Worm (Caenorhabditis elegans) whole organism, young adult: ENCODE results near the gene C53A3.1.

Experiments used
- B0261.1 ChIP-seq: sonication (generic microtip); optimal IDR thresholded peaks from 2 replicates; lab custom pipeline; 2016; ENCODE audit warnings: mild to moderate bottlenecking, missing genetic modification characterization, moderate library complexity, missing compliant biosample characterization
- F37B4.10 ChIP-seq: fragments of 200-800 bp; sonication (Bioruptor generic); IDR thresholded peaks from 2 replicates; pipeline ENCODE4 v1.3.6; 2022; ENCODE audit warnings: missing genetic modification characterization, missing compliant biosample characterization
- Y67H2A.10 ChIP-seq: fragments of 200-800 bp; sonication (Bioruptor generic); conservative IDR thresholded peaks from 2 replicates; pipeline ENCODE4 v1.3.6; 2022; ENCODE audit warnings: missing genetic modification reagents, missing genetic modification characterization, missing compliant biosample characterization
- ama-1 ChIP-seq, 3 experiments: fragments of 150-350 bp in 1 of 3; sonication (generic microtip) in 2 of 3; optimal IDR thresholded peaks; 2 replicates each; lab custom pipeline; 2014 to 2018; ENCODE audit warnings: missing biosample characterization in 2 of 3, missing genetic modification characterization in 2 of 3, missing genetic modification reagents in 2 of 3
- atf-7 ChIP-seq: sonication (generic microtip); optimal IDR thresholded peaks from 2 replicates; lab custom pipeline; 2017; ENCODE audit warnings: mild to moderate bottlenecking, missing genetic modification characterization, missing compliant biosample characterization
- cebp-1 ChIP-seq, 2 experiments: fragments of 200-800 bp in 1 of 2; sonication (Bioruptor generic) in 1 of 2; sonication (generic microtip) in 1 of 2; IDR thresholded peaks in 1 of 2; optimal IDR thresholded peaks in 1 of 2; 2 replicates each; pipeline versions ENCODE4 v1.3.6 to Lab custom; 2017 to 2022; ENCODE audit warnings: missing compliant biosample characterization in 2 of 2, missing genetic modification characterization in 2 of 2, mild to moderate bottlenecking in 1 of 2, missing genetic modification reagents in 1 of 2, moderate library complexity in 1 of 2
- ceh-91 ChIP-seq: fragments of 200-800 bp; sonication (Bioruptor generic); IDR thresholded peaks from 2 replicates; pipeline ENCODE4 v1.3.6; 2022; ENCODE audit warnings: missing genetic modification reagents, missing genetic modification characterization, missing compliant biosample characterization
- hsf-1 ChIP-seq: fragments of 200-800 bp; sonication (Bioruptor generic); IDR thresholded peaks from 2 replicates; pipeline ENCODE4 v1.3.6; 2022; ENCODE audit warnings: missing genetic modification reagents, missing genetic modification characterization, missing compliant biosample characterization
- let-607 ChIP-seq, 2 experiments: fragments of 200-800 bp in 1 of 2; sonication (Bioruptor generic) in 1 of 2; sonication (generic microtip) in 1 of 2; optimal IDR thresholded peaks; 2 replicates each; lab custom pipeline; 2016 to 2018; ENCODE audit warnings: mild to moderate bottlenecking in 2 of 2, missing compliant biosample characterization in 2 of 2, missing genetic modification characterization in 2 of 2, moderate library complexity in 2 of 2, missing genotype in 1 of 2
- mcd-1 ChIP-seq: fragments of 200-800 bp; sonication (Bioruptor generic); IDR thresholded peaks from 2 replicates; pipeline ENCODE4 v1.3.6; 2022; ENCODE audit warnings: missing genetic modification reagents, missing genetic modification characterization, missing compliant biosample characterization
- nhr-80 ChIP-seq: sonication (generic microtip); optimal IDR thresholded peaks from 2 replicates; lab custom pipeline; 2016; ENCODE audit warnings: missing genetic modification characterization, missing compliant biosample characterization

DNA sequence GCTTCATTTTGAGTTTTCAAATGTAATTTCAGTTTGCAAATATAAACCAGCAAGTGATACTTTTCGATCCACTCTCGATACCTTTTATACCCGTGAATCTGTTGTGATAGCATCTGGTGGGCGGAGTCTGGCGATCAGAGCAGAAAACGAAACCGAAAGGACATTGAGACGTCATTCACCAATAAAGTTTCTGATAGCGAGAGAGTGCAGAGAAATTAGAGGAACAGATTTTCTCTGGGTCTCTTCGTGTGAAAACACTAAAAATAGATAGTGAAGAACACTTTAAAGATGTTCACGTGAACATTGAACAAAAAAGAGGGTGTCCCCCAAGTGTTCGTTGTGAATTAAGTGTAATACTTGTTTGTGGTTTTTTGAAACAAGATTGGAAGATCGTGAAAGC lies 3.8 kb upstream of the C53A3.1 start, which contains the start of gene pgph-3:
- TF ChIP-seq atf-7, result peak; percentile 55
- TF ChIP-seq let-607 (tag; optimal IDR thresholded peaks at IDR 0.05; lab: Kevin White, UChicago), result no peak
- no peak; the same call in 1 of the 2 replicates for TF ChIP-seq mcd-1 (GFP tag; lab: Robert Waterston, UW)
- TF ChIP-seq cebp-1 (GFP tag; IDR thresholded peaks at IDR 0.05; lab: Robert Waterston, UW), result no peak
- no peak for TF ChIP-seq cebp-1 (tag; optimal IDR thresholded peaks at IDR 0.05; lab: Kevin White, UChicago)
- TF ChIP-seq B0261.1 (tag; lab: Kevin White, UChicago), result no peak
- no peak for TF ChIP-seq hsf-1 (GFP tag; lab: Robert Waterston, UW)
- TF ChIP-seq Y67H2A.10, result no peak
- TF ChIP-seq ceh-91, result no peak
- no peak for TF ChIP-seq ama-1 (optimal IDR thresholded peaks at IDR 0.05; lab: Kevin White, UChicago)
- TF ChIP-seq ama-1 (GFP tag; optimal IDR thresholded peaks at IDR 0.05; lab: Kevin White, UChicago), result no peak
- no peak for TF ChIP-seq F37B4.10 (GFP tag; lab: Robert Waterston, UW)
- peak; percentile 78 for TF ChIP-seq nhr-80 (tag; lab: Kevin White, UChicago)
